Worm (Caenorhabditis elegans) whole organism, L1 larva: ENCODE results near the gene ztf-28.

Experiments used
- alr-1 ChIP-seq: fragments of 200-800 bp; sonication (Bioruptor generic); optimal IDR thresholded peaks from 2 replicates; lab custom pipeline; 2018; ENCODE audit warnings: borderline replicate concordance, mild to moderate bottlenecking, missing genetic modification characterization, missing compliant biosample characterization
- mef-2 ChIP-seq: fragments of 150-350 bp; optimal IDR thresholded peaks from 2 replicates; lab custom pipeline; 2014; ENCODE audit warnings: missing biosample characterization, missing genetic modification characterization
- nhr-11 ChIP-seq: fragments of 150-350 bp; optimal IDR thresholded peaks from 2 replicates; lab custom pipeline; 2014; ENCODE audit warnings: missing biosample characterization, missing genetic modification characterization

- no peak for TF ChIP-seq mef-2 (tag; lab: Kevin White, UChicago)
- TF ChIP-seq nhr-11, result no peak
- no peak for TF ChIP-seq alr-1 (tag; lab: Kevin White, UChicago)
Observed at ce11 chrV:2057324-2057723, 33.1 kb upstream of the ztf-28 start, which contains the start of gene comt-3.
